Fruit fly (Drosophila melanogaster): ENCODE measurements around the gene CG9953.

The CG9953 gene

DNA sequence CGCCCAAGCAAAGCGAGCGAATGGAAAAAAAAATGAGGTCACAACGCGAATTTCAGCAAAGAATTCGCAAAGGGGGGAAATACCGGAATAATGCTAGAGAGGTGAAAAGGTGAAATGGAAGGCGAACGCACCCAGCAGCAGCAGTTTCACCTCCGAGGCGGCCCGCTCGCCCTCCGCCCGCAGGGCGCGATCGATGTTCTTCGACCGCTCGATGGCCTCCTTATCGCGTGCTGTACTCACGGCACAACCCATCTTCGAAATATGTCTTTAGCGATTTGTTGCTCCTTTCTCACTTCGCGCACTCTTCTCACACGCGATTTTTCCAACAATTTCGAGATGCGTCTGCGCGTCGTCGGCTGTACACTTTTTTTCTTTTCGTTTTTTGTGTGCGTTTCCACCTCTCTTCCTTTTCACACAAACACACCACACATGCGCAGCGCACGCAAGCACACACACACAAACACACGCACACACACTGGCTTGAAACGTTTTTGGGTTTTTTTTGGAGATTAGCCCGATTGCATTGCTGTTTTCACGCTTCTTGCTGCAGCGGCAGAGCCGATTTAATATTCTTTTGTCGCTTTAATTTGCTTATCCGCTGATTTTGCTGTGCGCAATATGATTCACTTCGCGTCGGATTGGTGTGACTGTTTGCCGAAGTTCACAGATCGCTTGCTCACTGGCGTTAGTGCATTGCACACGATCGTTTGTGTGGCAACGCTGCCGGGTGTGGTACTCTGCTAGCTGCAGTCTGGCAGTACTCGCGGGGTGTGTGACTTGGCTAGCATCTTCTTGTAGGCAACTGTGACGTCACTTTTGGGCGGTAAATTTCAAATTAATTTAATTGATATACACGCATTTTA lies 10.2 kb downstream of the CG9953 start, which contains the start of gene Galphai (continued):
- TF ChIP-seq row (GFP tag; IDR thresholded peaks at IDR 0.05) (peak; percentile 17; the same call in 1 of the 3 replicates), salm (tag; optimal IDR thresholded peaks at IDR 0.05) (no peak), CG1603 (tag; optimal IDR thresholded peaks at IDR 0.05) (peak; percentile 96), vfl (GFP tag; optimal IDR thresholded peaks at IDR 0.05) (no peak), CG18764 (GFP tag; optimal IDR thresholded peaks at IDR 0.05) (no peak), ham (GFP tag; IDR thresholded peaks at IDR 0.05) (no peak), tll (GFP tag; optimal IDR thresholded peaks at IDR 0.05) (no peak), mirr (GFP tag; optimal IDR thresholded peaks at IDR 0.05) (peak; percentile 28), Dfd (GFP tag; optimal IDR thresholded peaks at IDR 0.05) (no peak), fd96Cb (tag; optimal IDR thresholded peaks at IDR 0.05) (no peak), slou (GFP tag; optimal IDR thresholded peaks at IDR 0.05) (no peak), D (optimal IDR thresholded peaks at IDR 0.05) (peak; percentile 53), D (GFP tag; optimal IDR thresholded peaks at IDR 0.05) (no peak), caup (GFP tag; optimal IDR thresholded peaks at IDR 0.05; ENCODE audit: severe bottlenecking) (peak; percentile 47), Ada2b (GFP tag; IDR thresholded peaks at IDR 0.05) (no peak), CG13123 (GFP tag; optimal IDR thresholded peaks at IDR 0.05) (no peak), sd (tag; optimal IDR thresholded peaks at IDR 0.05) (peak; percentile 36), CG9932 (GFP tag; IDR thresholded peaks at IDR 0.05) (peak; percentile 66), z (GFP tag; IDR thresholded peaks at IDR 0.05) (no peak), tna (GFP tag; IDR thresholded peaks at IDR 0.05; ENCODE audit: partially characterized antibody) (no peak), Ssrp (tag; optimal IDR thresholded peaks at IDR 0.05) (no peak), dpn (GFP tag; optimal IDR thresholded peaks at IDR 0.05) (peak; percentile 38 to 45), BtbVII (GFP tag; optimal IDR thresholded peaks at IDR 0.05) (no peak), Antp (GFP tag; optimal IDR thresholded peaks at IDR 0.05) (peak; percentile 33), CG34376 (GFP tag; optimal IDR thresholded peaks at IDR 0.05) (peak; percentile 49), CG6254 (GFP tag; optimal IDR thresholded peaks at IDR 0.05) (no peak), Dad (GFP tag; optimal IDR thresholded peaks at IDR 0.05) (peak; percentile 29), CG7786 (GFP tag; optimal IDR thresholded peaks at IDR 0.05) (peak; percentile 43), nerfin-1 (tag; optimal IDR thresholded peaks at IDR 0.05) (no peak), HmgD (GFP tag; optimal IDR thresholded peaks at IDR 0.05) (peak; percentile 92), Chrac-16 (GFP tag; optimal IDR thresholded peaks at IDR 0.05) (no peak), CG17186 (GFP tag; optimal IDR thresholded peaks at IDR 0.05) (peak; percentile 94), Scr (GFP tag; IDR thresholded peaks at IDR 0.05; ENCODE audit: partially characterized antibody) (peak; percentile 50), CG3995 (GFP tag; optimal IDR thresholded peaks at IDR 0.05) (no peak), onecut (GFP tag; IDR thresholded peaks at IDR 0.05) (no peak), abd-A (tag; optimal IDR thresholded peaks at IDR 0.05) (no peak), Lpt (GFP tag; optimal IDR thresholded peaks at IDR 0.05) (no peak), her (GFP tag; optimal IDR thresholded peaks at IDR 0.05) (peak; percentile 64), CG31365 (tag; optimal IDR thresholded peaks at IDR 0.05) (peak; percentile 58), CG4730 (GFP tag; IDR thresholded peaks at IDR 0.05) (no peak), inv (GFP tag; IDR thresholded peaks at IDR 0.05; ENCODE audit: partially characterized antibody) (no peak; the same call in 1 of the 2 replicates), CG4424 (GFP tag; optimal IDR thresholded peaks at IDR 0.05) (no peak), jing (GFP tag; optimal IDR thresholded peaks at IDR 0.05) (no peak), cas (GFP tag; IDR thresholded peaks at IDR 0.05) (0 out of 2 replicates have a peak, but pooled peaks have one; percentile 12), Sox102F (GFP tag; optimal IDR thresholded peaks at IDR 0.05) (no peak), Sox100B (GFP tag; optimal IDR thresholded peaks at IDR 0.05) (no peak), Xrp1 (GFP tag; IDR thresholded peaks at IDR 0.05) (no peak; the same call in 1 of the 2 replicates), CG2129 (GFP tag; IDR thresholded peaks at IDR 0.05; ENCODE audit: partially characterized antibody) (no peak), CG34422 (GFP tag; IDR thresholded peaks at IDR 0.05) (peak; percentile 28; the same call in 1 of the 3 replicates)

Measured in whole organism, embryonic.